Worm (Caenorhabditis elegans) whole organism, L3 larva: ENCODE measurements around the gene cul-5.
A peak's percentile ranks its signal among the peaks of the same experiment; 100 is the strongest.

Source experiments
- R02D3.7 ChIP-seq: fragments of 150-350 bp; optimal IDR thresholded peaks from 2 replicates; lab custom pipeline; 2014; ENCODE audit warnings: missing biosample characterization, missing genetic modification characterization
- ZK546.5 ChIP-seq: sonication (generic microtip); optimal IDR thresholded peaks from 2 replicates; lab custom pipeline; 2017; ENCODE audit warnings: missing biosample characterization, missing genetic modification characterization
- aly-2 ChIP-seq: fragments of 150-350 bp; optimal IDR thresholded peaks from 2 replicates; lab custom pipeline; 2014; ENCODE audit warnings: missing biosample characterization, missing genetic modification characterization
- ama-1 ChIP-seq: fragments of 150-350 bp; optimal IDR thresholded peaks from 2 replicates; lab custom pipeline; 2018
- ceh-16 ChIP-seq: sonication (generic microtip); optimal IDR thresholded peaks from 2 replicates; lab custom pipeline; 2017; ENCODE audit warnings: missing biosample characterization, missing genetic modification characterization
- ceh-9 ChIP-seq: sonication (generic microtip); optimal IDR thresholded peaks from 2 replicates; lab custom pipeline; 2018; ENCODE audit warnings: missing biosample characterization, missing genetic modification characterization
- daf-12 ChIP-seq: fragments of 150-350 bp; optimal IDR thresholded peaks from 2 replicates; lab custom pipeline; 2014; ENCODE audit warnings: missing biosample characterization, missing genetic modification reagents, missing genetic modification characterization
- egl-27 ChIP-seq: sonication (generic microtip); optimal IDR thresholded peaks from 4 replicates; lab custom pipeline; 2017; ENCODE audit warnings: missing biosample characterization, missing genetic modification reagents, missing genetic modification characterization
- egl-5 ChIP-seq: fragments of 150-350 bp; optimal IDR thresholded peaks from 2 replicates; lab custom pipeline; 2017; ENCODE audit warnings: missing biosample characterization, missing genetic modification reagents, missing genetic modification characterization, inconsistent platforms
- elt-1 ChIP-seq: fragments of 150-350 bp; optimal IDR thresholded peaks from 2 replicates; lab custom pipeline; 2014; ENCODE audit warnings: missing biosample characterization, missing genetic modification characterization
- elt-2 ChIP-seq: sonication (generic microtip); optimal IDR thresholded peaks from 2 replicates; lab custom pipeline; 2016; ENCODE audit warnings: missing genetic modification reagents, mild to moderate bottlenecking, missing genetic modification characterization, missing compliant biosample characterization
- fkh-10 ChIP-seq: sonication (generic microtip); optimal IDR thresholded peaks from 2 replicates; lab custom pipeline; 2017; ENCODE audit warnings: missing biosample characterization, missing genetic modification reagents, missing genetic modification characterization
- fkh-2 ChIP-seq: fragments of 150-350 bp; optimal IDR thresholded peaks from 2 replicates; lab custom pipeline; 2014; ENCODE audit warnings: missing biosample characterization, missing genetic modification reagents, missing genetic modification characterization
- fos-1 ChIP-seq: fragments of 150-350 bp; optimal IDR thresholded peaks from 2 replicates; lab custom pipeline; 2014; ENCODE audit warnings: missing biosample characterization, missing genetic modification characterization
- hmg-11 ChIP-seq: sonication (generic microtip); optimal IDR thresholded peaks from 2 replicates; lab custom pipeline; 2016; ENCODE audit warnings: missing genetic modification characterization, missing compliant biosample characterization
- jun-1 ChIP-seq: fragments of 150-350 bp; optimal IDR thresholded peaks from 2 replicates; lab custom pipeline; 2014; ENCODE audit warnings: missing biosample characterization, missing genetic modification reagents, missing genetic modification characterization
- lin-15B ChIP-seq: fragments of 150-350 bp; optimal IDR thresholded peaks from 2 replicates; lab custom pipeline; 2014; ENCODE audit warnings: missing biosample characterization, missing genetic modification characterization
- lin-39 ChIP-seq: fragments of 150-350 bp; optimal IDR thresholded peaks from 2 replicates; lab custom pipeline; 2018; ENCODE audit warnings: missing biosample characterization, missing genetic modification reagents, missing genetic modification characterization
- lsy-12 ChIP-seq: sonication (generic microtip); optimal IDR thresholded peaks from 2 replicates; lab custom pipeline; 2016; ENCODE audit warnings: mild to moderate bottlenecking, missing genetic modification characterization, missing compliant biosample characterization
- mdl-1 ChIP-seq: fragments of 150-350 bp; optimal IDR thresholded peaks from 2 replicates; lab custom pipeline; 2014; ENCODE audit warnings: missing biosample characterization, missing genetic modification characterization
- nhr-12 ChIP-seq: fragments of 150-350 bp; optimal IDR thresholded peaks from 2 replicates; lab custom pipeline; 2014; ENCODE audit warnings: missing biosample characterization, missing genetic modification characterization
- nhr-23 ChIP-seq: fragments of 150-350 bp; optimal IDR thresholded peaks from 2 replicates; lab custom pipeline; 2014; ENCODE audit warnings: missing biosample characterization, missing genetic modification reagents, missing genetic modification characterization
- nhr-25 ChIP-seq: sonication (generic microtip); optimal IDR thresholded peaks from 2 replicates; lab custom pipeline; 2017; ENCODE audit warnings: missing biosample characterization, missing genetic modification characterization
- nhr-28 ChIP-seq: fragments of 150-350 bp; optimal IDR thresholded peaks from 2 replicates; lab custom pipeline; 2014; ENCODE audit warnings: missing biosample characterization, missing genetic modification characterization
- nhr-43 ChIP-seq: sonication (generic microtip); optimal IDR thresholded peaks from 2 replicates; lab custom pipeline; 2016; ENCODE audit warnings: mild to moderate bottlenecking, missing genetic modification characterization, missing compliant biosample characterization; ENCODE audit not compliant: poor library complexity, severe bottlenecking
- nhr-76 ChIP-seq: fragments of 150-350 bp; sonication (generic microtip); optimal IDR thresholded peaks from 5 replicates; lab custom pipeline; 2014; ENCODE audit warnings: missing biosample characterization, missing genetic modification characterization
- nhr-77 ChIP-seq: fragments of 150-350 bp; optimal IDR thresholded peaks from 2 replicates; lab custom pipeline; 2014; ENCODE audit warnings: missing biosample characterization, missing genetic modification characterization
- pha-4 ChIP-seq: fragments of 150-350 bp; optimal IDR thresholded peaks from 2 replicates; lab custom pipeline; 2014; ENCODE audit warnings: missing biosample characterization, missing genetic modification reagents, missing genetic modification characterization
- pqm-1 ChIP-seq: fragments of 150-350 bp; optimal IDR thresholded peaks from 2 replicates; lab custom pipeline; 2017; ENCODE audit warnings: missing biosample characterization, missing genetic modification characterization, inconsistent platforms
- sea-2 ChIP-seq: fragments of 150-350 bp; sonication (generic microtip); optimal IDR thresholded peaks from 4 replicates; lab custom pipeline; 2014; ENCODE audit warnings: missing biosample characterization, missing genetic modification reagents, missing genetic modification characterization
- skn-1 ChIP-seq: fragments of 150-350 bp; optimal IDR thresholded peaks from 2 replicates; lab custom pipeline; 2014; ENCODE audit warnings: missing biosample characterization, missing genetic modification characterization
- snpc-4 ChIP-seq: fragments of 150-350 bp; optimal IDR thresholded peaks from 2 replicates; lab custom pipeline; 2014; ENCODE audit warnings: missing biosample characterization, missing genetic modification characterization
- tbx-2 ChIP-seq: sonication (generic microtip); optimal IDR thresholded peaks from 2 replicates; lab custom pipeline; 2016; ENCODE audit warnings: mild to moderate bottlenecking, missing genetic modification characterization, missing compliant biosample characterization
- zag-1 ChIP-seq: fragments of 150-350 bp; optimal IDR thresholded peaks from 2 replicates; lab custom pipeline; 2014; ENCODE audit warnings: missing biosample characterization, missing genetic modification characterization

Gene cul-5

DNA sequence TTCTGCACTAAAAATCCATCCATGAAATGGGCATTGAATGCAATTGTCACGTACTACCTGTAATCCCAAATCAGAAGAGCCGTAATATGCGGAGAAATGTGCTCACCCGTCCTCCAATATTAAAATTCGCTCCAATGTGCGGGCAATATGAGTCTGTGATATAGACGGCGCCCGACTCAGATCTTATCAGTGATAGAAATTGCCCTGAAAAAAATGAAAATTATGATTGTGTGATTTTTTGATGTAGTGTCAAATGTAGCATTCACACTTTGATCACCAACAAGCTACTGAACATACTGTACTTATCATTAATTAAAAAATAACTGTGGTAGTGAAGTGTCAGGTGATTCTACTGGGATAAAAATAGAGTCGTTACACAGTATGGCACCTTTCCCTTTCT, 45.3 kb downstream of the cul-5 start:
- TF ChIP-seq ceh-16 (tag; lab: Kevin White, UChicago) (no peak), ama-1 (no peak), fkh-2 (no peak), aly-2 (no peak), lsy-12 (no peak), elt-1 (tag; lab: Kevin White, UChicago) (no peak), elt-2 (peak; percentile 68)

- peak; percentile 28 for TF ChIP-seq elt-2
- TF ChIP-seq skn-1 (tag; lab: Kevin White, UChicago): no peak
- TF ChIP-seq, all 47 proteins: peak for 1
Measured at ce11 chrV:10225610-10226009, 46.3 kb downstream of the cul-5 start, which contains the start of gene daf-36. TSS of gene daf-36 (minus strand) at chrV:10225710.

ce11 chrV:10227333-10227732, 48.0 kb downstream of the cul-5 start, which contains the start of gene ttr-19:
TSS of gene ttr-19 (minus strand) at chrV:10227433.
- TF ChIP-seq pha-4 (tag; lab: Kevin White, UChicago) (no peak), ama-1 (no peak), nhr-12 (tag; lab: Kevin White, UChicago) (no peak), fkh-10 (GFP tag; lab: Kevin White, UChicago) (no peak), daf-12 (no peak), fos-1 (tag; lab: Kevin White, UChicago) (no peak), nhr-77 (no peak), zag-1 (tag; lab: Kevin White, UChicago) (no peak), sea-2 (GFP tag; lab: Kevin White, UChicago) (no peak), tbx-2 (tag; lab: Kevin White, UChicago) (no peak), nhr-76 (tag; lab: Kevin White, UChicago) (no peak), lin-15B (no peak), R02D3.7 (no peak), hmg-11 (no peak), snpc-4 (no peak), nhr-43 (tag; lab: Kevin White, UChicago) (no peak)

DNA sequence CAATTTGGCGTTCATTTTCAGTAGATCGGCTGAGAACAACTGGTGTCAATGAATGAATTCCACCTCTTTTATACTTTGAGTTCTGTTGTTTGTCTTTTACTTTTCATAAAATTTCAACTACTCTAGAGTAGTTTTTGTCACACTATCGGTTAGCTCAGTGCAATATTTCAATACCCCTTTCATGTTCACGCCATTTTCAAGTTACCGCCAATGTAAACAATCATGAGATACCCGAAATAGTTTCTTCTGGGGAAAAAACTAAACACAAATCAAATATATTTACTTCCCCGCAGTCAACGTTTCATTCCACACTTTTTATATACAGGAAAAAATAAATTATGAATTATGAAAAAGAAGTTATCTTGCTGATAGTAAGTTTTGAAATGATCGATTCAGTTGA, 49.0 kb downstream of the cul-5 start, which contains the start of gene fipr-4:
fipr-4 (minus strand) TSS at position 101 of the 400 bp plus-strand sequence.
- TF ChIP-seq egl-27 (tag; lab: Kevin White, UChicago) (no peak), pha-4 (tag; lab: Kevin White, UChicago) (peak; percentile 42)

- TF ChIP-seq mdl-1 (tag; lab: Kevin White, UChicago) (no peak), egl-27 (tag; lab: Kevin White, UChicago) (no peak), nhr-23 (tag; lab: Kevin White, UChicago) (no peak), ceh-9 (tag; lab: Kevin White, UChicago) (no peak), jun-1 (tag; lab: Kevin White, UChicago) (no peak), sea-2 (GFP tag; lab: Kevin White, UChicago) (no peak), pqm-1 (tag; lab: Kevin White, UChicago) (no peak), lin-39 (tag; lab: Kevin White, UChicago) (no peak), ZK546.5 (tag; lab: Kevin White, UChicago) (no peak), ceh-16 (tag; lab: Kevin White, UChicago) (no peak), lin-15B (no peak), nhr-12 (tag; lab: Kevin White, UChicago) (no peak), nhr-28 (tag; lab: Kevin White, UChicago) (no peak), hmg-11 (no peak), nhr-43 (tag; lab: Kevin White, UChicago) (no peak), egl-5 (tag; lab: Kevin White, UChicago) (no peak), snpc-4 (no peak), nhr-25 (tag; lab: Kevin White, UChicago) (no peak)
Measured at ce11 chrV:10229222-10229879, 50.0 kb downstream of the cul-5 start, which contains the start of the genes pyt-1 and fipr-7. TSS of gene pyt-1 (minus strand) at chrV:10229322. TSS of gene fipr-7 (plus strand) at chrV:10229829.
